Worm (Caenorhabditis elegans): Measurements from ENCODE around the gene T09F3.4.
"Not testable (repeated sequence)": the region's sequence is repeated elsewhere in the genome, so short reads cannot be mapped to it uniquely, and the experiment has no call there.

T09F3.4 gene

DNA sequence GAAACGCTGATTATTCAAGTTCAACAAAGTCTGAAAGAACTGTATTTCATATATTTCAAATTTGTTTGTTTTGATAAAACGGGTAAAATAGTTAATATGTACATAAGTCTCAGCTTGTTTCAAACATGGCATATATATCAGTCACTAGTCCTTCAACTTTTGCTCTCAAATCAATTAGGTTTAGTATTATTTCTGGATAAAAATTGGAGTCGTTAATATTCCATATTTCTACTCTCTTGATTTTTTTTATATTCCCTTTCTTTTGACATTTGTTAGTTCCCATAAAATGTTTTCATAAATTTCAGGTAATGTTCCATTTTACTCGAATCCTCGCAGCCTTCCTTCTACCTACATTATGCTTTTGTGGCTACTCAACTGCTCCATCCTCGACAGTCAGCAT, 40.3 kb downstream of the T09F3.4 start, which contains the start of gene cut-4:
TSS of gene cut-4 (plus strand) at position 301 of the 400 bp plus-strand sequence.
- no peak for TF ChIP-seq Y22D7AL.16 (tag; optimal IDR thresholded peaks at IDR 0.05)
- no peak for TF ChIP-seq ztf-16 (tag; optimal IDR thresholded peaks at IDR 0.05)
- TF ChIP-seq K02D7.2 (tag; optimal IDR thresholded peaks at IDR 0.05), result no peak
- no peak for TF ChIP-seq ceh-48 (tag; optimal IDR thresholded peaks at IDR 0.05)
- no peak for TF ChIP-seq hlh-6 (tag; optimal IDR thresholded peaks at IDR 0.05)
- no peak for TF ChIP-seq pros-1 (tag; optimal IDR thresholded peaks at IDR 0.05)
- TF ChIP-seq pat-9 (tag; optimal IDR thresholded peaks at IDR 0.05), result no peak
- no peak for TF ChIP-seq ets-4 (tag; optimal IDR thresholded peaks at IDR 0.05)

DNA sequence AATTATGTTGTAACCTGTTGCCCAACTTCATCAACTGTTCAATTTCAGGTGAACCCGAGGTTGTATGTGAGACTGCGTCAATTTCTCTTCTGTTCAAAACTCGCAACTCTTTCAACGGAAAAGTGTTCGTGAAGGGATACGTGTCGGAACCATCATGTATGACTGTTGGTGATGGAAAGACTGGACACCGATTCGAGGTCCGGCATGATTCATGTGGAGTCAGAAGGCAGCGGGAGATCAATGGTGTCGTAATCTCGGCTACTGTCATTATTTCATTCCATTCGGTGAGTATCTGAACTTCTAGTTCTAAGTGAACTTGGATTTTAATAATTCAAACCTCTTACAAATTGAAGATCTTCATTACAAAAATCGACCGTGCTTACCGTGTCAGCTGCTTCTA, 42.3 kb downstream of the T09F3.4 start:
- TF ChIP-seq tbx-2 (tag; optimal IDR thresholded peaks at IDR 0.05) (no peak), ama-1 (optimal IDR thresholded peaks at IDR 0.05) (no peak), ceh-31 (tag; optimal IDR thresholded peaks at IDR 0.05) (no peak), che-1 (tag; optimal IDR thresholded peaks at IDR 0.05) (no peak), ceh-45 (GFP tag; IDR thresholded peaks at IDR 0.05) (no peak)

DNA sequence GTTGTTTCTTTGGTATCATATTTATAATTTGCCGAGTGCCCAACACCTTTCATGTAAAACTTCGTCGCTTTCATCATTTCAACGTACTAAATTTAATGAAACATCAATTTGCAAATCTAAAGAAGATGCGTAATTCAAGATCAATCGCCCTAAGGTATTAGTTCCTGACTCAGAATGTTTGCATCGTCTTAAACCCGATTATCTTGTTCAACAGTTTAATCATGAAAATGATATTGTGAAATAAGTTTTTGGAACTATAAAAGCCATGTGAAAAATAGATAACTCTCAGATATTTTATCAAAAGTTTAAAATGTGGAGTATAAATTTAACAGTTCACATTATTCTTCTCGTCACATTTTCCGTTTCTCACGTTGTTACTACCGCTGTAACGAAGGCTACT, 44.5 kb downstream of the T09F3.4 start, which contains the start of gene E04D5.4:
TSS of gene E04D5.4 (plus strand) at position 301 of the 400 bp plus-strand sequence.
- TF ChIP-seq C38D4.7 (GFP tag; optimal IDR thresholded peaks at IDR 0.05), result no peak
- TF ChIP-seq sox-4 (tag; optimal IDR thresholded peaks at IDR 0.05), result no peak
- no peak for TF ChIP-seq sdc-2 (tag; optimal IDR thresholded peaks at IDR 0.05)
- TF ChIP-seq hlh-6 (tag; optimal IDR thresholded peaks at IDR 0.05), result no peak
- TF ChIP-seq ceh-22 (tag; optimal IDR thresholded peaks at IDR 0.05), result no peak
- no peak for TF ChIP-seq fkh-6 (tag; optimal IDR thresholded peaks at IDR 0.05)
- TF ChIP-seq tbx-7 (tag; optimal IDR thresholded peaks at IDR 0.05), result no peak
- no peak for TF ChIP-seq pat-9 (tag; optimal IDR thresholded peaks at IDR 0.05)
- TF ChIP-seq pqm-1 (tag; optimal IDR thresholded peaks at IDR 0.05), result no peak
- TF ChIP-seq pax-1 (tag; optimal IDR thresholded peaks at IDR 0.05), result no peak
- TF ChIP-seq nhr-11 (tag; optimal IDR thresholded peaks at IDR 0.05), result no peak
- no peak for TF ChIP-seq eyg-1 (tag; optimal IDR thresholded peaks at IDR 0.05)
- TF ChIP-seq pha-4 (tag; optimal IDR thresholded peaks at IDR 0.05), result no peak
- TF ChIP-seq che-1 (tag; optimal IDR thresholded peaks at IDR 0.05), result no peak
- TF ChIP-seq ceh-9 (tag; optimal IDR thresholded peaks at IDR 0.05), result no peak
- TF ChIP-seq dve-1 (tag; optimal IDR thresholded peaks at IDR 0.05), result no peak

DNA sequence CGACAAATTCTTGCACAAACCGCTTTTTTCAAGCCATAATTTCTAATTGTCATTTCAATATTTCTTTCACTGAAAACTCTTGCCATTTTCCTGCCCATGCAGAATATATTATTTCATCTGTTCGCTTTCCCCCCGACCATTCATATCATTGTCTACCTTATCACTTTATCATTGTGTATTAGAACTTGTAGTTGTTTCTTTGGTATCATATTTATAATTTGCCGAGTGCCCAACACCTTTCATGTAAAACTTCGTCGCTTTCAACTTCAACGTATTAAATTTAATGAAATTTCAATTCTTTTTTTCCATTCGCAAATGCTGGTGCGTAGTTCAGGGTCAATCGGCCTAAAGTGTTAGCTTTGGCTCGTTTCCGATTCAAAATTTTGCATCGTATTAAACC, 47.3 kb downstream of the T09F3.4 start, which contains the start of gene ZK673.1:
TSS of gene ZK673.1 (plus strand) at position 301 of the 400 bp plus-strand sequence.
- not testable (repeated sequence) for TF ChIP-seq ceh-45 (GFP tag; IDR thresholded peaks at IDR 0.05); odd-2 (tag; optimal IDR thresholded peaks at IDR 0.05); rnt-1 (tag; optimal IDR thresholded peaks at IDR 0.05)

DNA sequence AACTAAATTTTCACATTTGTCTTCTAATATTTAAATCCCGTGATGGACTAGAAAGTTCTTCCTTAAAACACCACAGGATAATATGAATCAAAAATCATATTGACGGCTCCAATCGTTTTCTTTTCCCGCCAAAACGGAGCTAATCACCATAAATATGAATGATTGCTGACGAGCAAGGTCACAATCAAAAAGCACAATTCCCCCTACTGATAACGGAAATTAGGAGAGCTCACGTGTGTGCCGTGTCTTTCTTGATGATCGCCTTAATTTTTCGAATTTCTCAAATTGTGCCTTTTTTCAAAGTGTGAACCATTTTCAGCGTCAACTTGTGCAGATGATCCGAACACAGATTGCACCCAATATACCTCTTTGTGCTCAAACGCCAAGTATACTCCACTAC, 48.4 kb downstream of the T09F3.4 start:
- TF ChIP-seq syd-9 (tag; optimal IDR thresholded peaks at IDR 0.05), result no peak
- TF ChIP-seq nhr-232 (tag; optimal IDR thresholded peaks at IDR 0.05), result no peak
- TF ChIP-seq elt-2 (tag; optimal IDR thresholded peaks at IDR 0.05), result peak; percentile 72
- no peak for TF ChIP-seq ama-1 (optimal IDR thresholded peaks at IDR 0.05)

DNA sequence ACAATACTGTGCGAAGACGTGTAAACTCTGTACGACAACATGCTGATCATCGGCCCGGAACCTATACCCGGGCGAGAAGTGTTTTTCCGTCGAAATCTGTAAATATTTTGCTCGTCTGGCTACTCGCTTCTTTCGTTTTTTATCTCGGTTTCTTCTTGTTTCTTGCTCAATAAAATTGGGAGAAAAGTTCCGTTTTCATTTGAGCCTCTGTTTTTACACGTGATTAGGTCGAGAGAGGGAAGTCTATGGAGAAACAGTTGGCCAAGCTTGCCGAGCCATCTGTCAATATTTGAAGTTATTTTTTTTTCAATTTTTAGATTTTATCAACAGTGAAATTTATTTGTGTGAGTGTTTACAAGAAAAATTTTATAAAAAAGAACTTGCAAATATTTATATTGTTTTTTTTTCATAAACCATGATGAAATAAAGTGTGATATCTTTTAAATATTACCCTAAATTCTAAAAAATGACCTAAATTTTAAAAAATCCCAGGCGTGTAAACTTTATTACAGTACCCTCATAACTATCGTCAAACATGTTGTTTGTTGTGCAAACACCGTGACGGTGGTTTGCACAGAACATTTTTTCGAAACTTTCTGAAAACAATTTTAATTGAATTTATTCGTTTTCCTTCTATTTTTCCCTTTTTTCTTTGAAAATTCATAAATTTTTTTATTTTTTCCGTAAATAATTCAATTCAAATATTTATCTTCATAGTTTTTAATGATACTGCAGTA, 49.6 kb downstream of the T09F3.4 start:
- TF ChIP-seq ztf-16 (tag; optimal IDR thresholded peaks at IDR 0.05) (no peak), dve-1 (tag; optimal IDR thresholded peaks at IDR 0.05) (no peak), hlh-6 (tag; optimal IDR thresholded peaks at IDR 0.05) (no peak)

All from whole organism, late embryonic.